Fruit fly (Drosophila melanogaster) whole organism, prepupa: Measurements from ENCODE around the gene Past1.

ENCODE experiments used
- Blimp-1 ChIP-seq: fragments of 200-800 bp; sonication (Bioruptor generic); optimal IDR thresholded peaks from 3 replicates; lab custom pipeline; 2017; ENCODE audit warnings: missing biosample characterization, missing genetic modification characterization, mild to moderate bottlenecking, moderate library complexity, missing genetic modification reagents
- CG10631 ChIP-seq: fragments of 200-800 bp; sonication (Bioruptor generic); optimal IDR thresholded peaks from 2 replicates; lab custom pipeline; 2016; ENCODE audit warnings: missing biosample characterization, missing genetic modification characterization
- CG10669 ChIP-seq: fragments of 200-800 bp; sonication (Bioruptor generic); optimal IDR thresholded peaks from 3 replicates; lab custom pipeline; 2018; ENCODE audit warnings: missing biosample characterization, mild to moderate bottlenecking, missing genetic modification characterization, moderate library complexity
- CG11762 ChIP-seq: fragments of 200-800 bp; sonication (Bioruptor generic); optimal IDR thresholded peaks from 3 replicates; lab custom pipeline; 2016; ENCODE audit warnings: missing biosample characterization, missing genetic modification characterization; ENCODE audit not compliant: insufficient read depth
- CG11902 ChIP-seq: fragments of 200-800 bp; sonication (Bioruptor generic); optimal IDR thresholded peaks from 3 replicates; lab custom pipeline; 2016; ENCODE audit warnings: missing biosample characterization, missing genetic modification characterization
- CG15336 ChIP-seq: fragments of 200-800 bp; sonication (Bioruptor generic); IDR thresholded peaks from 2 replicates; pipeline ENCODE4 v1.3.6; 2022; ENCODE audit warnings: missing biosample characterization, missing genetic modification characterization
- CG1621 ChIP-seq: fragments of 200-800 bp; sonication (Bioruptor generic); optimal IDR thresholded peaks from 3 replicates; lab custom pipeline; 2018; ENCODE audit warnings: missing biosample characterization, mild to moderate bottlenecking, missing genetic modification characterization
- CG31627 ChIP-seq: fragments of 200-800 bp; sonication (Bioruptor generic); optimal IDR thresholded peaks from 3 replicates; lab custom pipeline; 2016; ENCODE audit warnings: missing biosample characterization, missing genetic modification characterization
- CG34406 ChIP-seq: fragments of 200-800 bp; sonication (Bioruptor generic); optimal IDR thresholded peaks from 3 replicates; lab custom pipeline; 2016; ENCODE audit warnings: missing biosample characterization, missing genetic modification characterization
- CG6163 ChIP-seq: fragments of 200-800 bp; sonication (Bioruptor generic); IDR thresholded peaks from 3 replicates; pipeline ENCODE4 v1.3.6; 2022; ENCODE audit warnings: missing biosample characterization, missing genetic modification characterization
- CG6276 ChIP-seq: fragments of 200-800 bp; sonication (Bioruptor generic); optimal IDR thresholded peaks from 2 replicates; lab custom pipeline; 2017; ENCODE audit warnings: missing biosample characterization, mild to moderate bottlenecking, missing genetic modification characterization
- CG6808 ChIP-seq: fragments of 200-800 bp; sonication (Bioruptor generic); optimal IDR thresholded peaks from 3 replicates; lab custom pipeline; 2017; ENCODE audit warnings: missing biosample characterization, missing genetic modification characterization, mild to moderate bottlenecking, moderate library complexity, missing genetic modification reagents
- CG7368 ChIP-seq: fragments of 200-800 bp; sonication (Bioruptor generic); optimal IDR thresholded peaks from 3 replicates; lab custom pipeline; 2016; ENCODE audit warnings: missing biosample characterization, missing genetic modification characterization
- CG8119 ChIP-seq: fragments of 200-800 bp; sonication (Bioruptor generic); IDR thresholded peaks from 3 replicates; pipeline ENCODE4 v1.3.6; 2022; ENCODE audit warnings: missing biosample characterization, missing genetic modification characterization
- CG8319 ChIP-seq: fragments of 200-800 bp; sonication (Bioruptor generic); optimal IDR thresholded peaks from 3 replicates; lab custom pipeline; 2016; ENCODE audit warnings: missing biosample characterization, missing genetic modification characterization
- CG8632 ChIP-seq: fragments of 200-800 bp; sonication (Bioruptor generic); optimal IDR thresholded peaks from 3 replicates; lab custom pipeline; 2016; ENCODE audit warnings: missing biosample characterization, missing genetic modification characterization
- CG9139 ChIP-seq: fragments of 200-800 bp; sonication (Bioruptor generic); optimal IDR thresholded peaks from 3 replicates; lab custom pipeline; 2017; ENCODE audit warnings: missing biosample characterization, mild to moderate bottlenecking, missing genetic modification characterization
- Ets21C ChIP-seq: fragments of 200-800 bp; sonication (Bioruptor generic); optimal IDR thresholded peaks from 3 replicates; lab custom pipeline; 2016; ENCODE audit warnings: missing biosample characterization, missing genetic modification characterization
- Ets96B ChIP-seq: fragments of 200-800 bp; optimal IDR thresholded peaks from 2 replicates; lab custom pipeline; 2019; ENCODE audit warnings: missing biosample characterization, mild to moderate bottlenecking, missing genetic modification characterization, moderate library complexity
- Gug ChIP-seq: fragments of 200-800 bp; sonication (Bioruptor generic); IDR thresholded peaks from 2 replicates; pipeline ENCODE4 v1.3.6; 2022; ENCODE audit warnings: missing biosample characterization, missing genetic modification characterization
- Hr39 ChIP-seq: fragments of 200-800 bp; sonication (Bioruptor generic); optimal IDR thresholded peaks from 2 replicates; lab custom pipeline; 2016; ENCODE audit warnings: missing biosample characterization, missing genetic modification characterization
- Hr4 ChIP-seq: fragments of 200-800 bp; sonication (Bioruptor generic); optimal IDR thresholded peaks from 3 replicates; lab custom pipeline; 2016; ENCODE audit warnings: missing biosample characterization, missing genetic modification characterization
- Met ChIP-seq: fragments of 200-800 bp; sonication (Bioruptor generic); optimal IDR thresholded peaks from 3 replicates; lab custom pipeline; 2016; ENCODE audit warnings: missing biosample characterization, missing genetic modification characterization
- OdsH ChIP-seq: fragments of 200-800 bp; sonication (Bioruptor generic); optimal IDR thresholded peaks from 3 replicates; lab custom pipeline; 2016; ENCODE audit warnings: missing biosample characterization, missing genetic modification characterization
- Smox ChIP-seq: fragments of 200-800 bp; sonication (Bioruptor generic); optimal IDR thresholded peaks from 3 replicates; lab custom pipeline; 2016; ENCODE audit warnings: missing biosample characterization, missing genetic modification characterization
- Sox102F ChIP-seq: fragments of 200-800 bp; sonication (Bioruptor generic); optimal IDR thresholded peaks from 2 replicates; lab custom pipeline; 2016; ENCODE audit warnings: missing biosample characterization, mild to moderate bottlenecking, missing genetic modification characterization
- Sox14 ChIP-seq: fragments of 200-800 bp; sonication (Bioruptor generic); optimal IDR thresholded peaks from 3 replicates; lab custom pipeline; 2016; ENCODE audit warnings: missing biosample characterization, missing genetic modification characterization
- achi ChIP-seq: fragments of 200-800 bp; sonication (Bioruptor generic); optimal IDR thresholded peaks from 3 replicates; lab custom pipeline; 2016; ENCODE audit warnings: missing biosample characterization, missing genetic modification characterization
- acj6 ChIP-seq: fragments of 200-800 bp; sonication (Bioruptor generic); optimal IDR thresholded peaks from 3 replicates; lab custom pipeline; 2016; ENCODE audit warnings: missing biosample characterization, missing genetic modification characterization
- cyc ChIP-seq: fragments of 200-800 bp; sonication (Bioruptor generic); optimal IDR thresholded peaks from 3 replicates; lab custom pipeline; 2016; ENCODE audit warnings: missing biosample characterization, missing genetic modification characterization
- dsx ChIP-seq: fragments of 200-800 bp; optimal IDR thresholded peaks from 3 replicates; lab custom pipeline; 2019; ENCODE audit warnings: missing biosample characterization, mild to moderate bottlenecking, missing genetic modification characterization, moderate library complexity; ENCODE audit not compliant: poor library complexity, severe bottlenecking
- eg ChIP-seq: fragments of 200-800 bp; sonication (Bioruptor generic); IDR thresholded peaks from 3 replicates; pipeline ENCODE4 v1.3.6; 2022; ENCODE audit warnings: missing biosample characterization, missing genetic modification characterization
- fd59A ChIP-seq: fragments of 200-800 bp; sonication (Bioruptor generic); optimal IDR thresholded peaks from 2 replicates; lab custom pipeline; 2017; ENCODE audit warnings: missing biosample characterization, mild to moderate bottlenecking, missing genetic modification characterization, missing genetic modification reagents
- lz ChIP-seq: fragments of 200-800 bp; sonication (Bioruptor generic); optimal IDR thresholded peaks from 3 replicates; lab custom pipeline; 2016; ENCODE audit warnings: missing biosample characterization, missing genetic modification characterization
- net ChIP-seq: fragments of 200-800 bp; sonication (Bioruptor generic); optimal IDR thresholded peaks from 3 replicates; lab custom pipeline; 2016; ENCODE audit warnings: missing biosample characterization, missing genetic modification characterization
- pdm3 ChIP-seq: fragments of 200-800 bp; sonication (Bioruptor generic); optimal IDR thresholded peaks from 3 replicates; lab custom pipeline; 2016; ENCODE audit warnings: missing biosample characterization, missing genetic modification characterization
- salr ChIP-seq, 2 experiments: fragments of 200-800 bp; sonication (Bioruptor generic); optimal IDR thresholded peaks; 3 replicates each; lab custom pipeline; 2016 to 2018; ENCODE audit warnings: missing biosample characterization in 2 of 2, missing genetic modification characterization in 2 of 2, mild to moderate bottlenecking in 1 of 2
- spab ChIP-seq: fragments of 200-800 bp; sonication (Bioruptor generic); optimal IDR thresholded peaks from 2 replicates; lab custom pipeline; 2017; ENCODE audit warnings: missing biosample characterization, mild to moderate bottlenecking, missing genetic modification characterization, missing genetic modification reagents
- ss ChIP-seq, 2 experiments: fragments of 200-800 bp; sonication (Bioruptor generic); optimal IDR thresholded peaks; 2 replicates in 1 of 2; 3 replicates in 1 of 2; lab custom pipeline; 2017 to 2018; ENCODE audit warnings: mild to moderate bottlenecking in 2 of 2, missing biosample characterization in 2 of 2, missing genetic modification characterization in 2 of 2, moderate library complexity in 1 of 2
- svp ChIP-seq: fragments of 200-800 bp; sonication (Bioruptor generic); peaks from one replicate; lab custom pipeline; 2016; ENCODE audit warnings: missing biosample characterization, missing genetic modification characterization
- vri ChIP-seq: fragments of 200-800 bp; sonication (Bioruptor generic); optimal IDR thresholded peaks from 3 replicates; lab custom pipeline; 2016; ENCODE audit warnings: missing biosample characterization, mild to moderate bottlenecking, missing genetic modification characterization

The Past1 gene

dm6 chr3R:12717588-12718535 lies 20.7 kb downstream of the Past1 start (continued):
- TF ChIP-seq CG10631 (GFP tag; lab: Kevin White, UChicago) = peak; percentile 51
- TF ChIP-seq Gug = peak; percentile 53
- peak; percentile 68 for TF ChIP-seq CG6163 (GFP tag; lab: Robert Waterston, UW)
- peak; percentile 24 for TF ChIP-seq acj6 (GFP tag; lab: Kevin White, UChicago)
- peak; percentile 38 for TF ChIP-seq lz
- TF ChIP-seq CG6276 = peak; percentile 16
- no peak for TF ChIP-seq CG1621 (tag; lab: Kevin White, UChicago)
- TF ChIP-seq Met (GFP tag; lab: Kevin White, UChicago) = peak; percentile 54
- TF ChIP-seq CG9139 (GFP tag; lab: Kevin White, UChicago) = peak; percentile 16
- peak; percentile 25 for TF ChIP-seq CG7368 (GFP tag; lab: Kevin White, UChicago)
- peak; percentile 10 for TF ChIP-seq CG6808 (GFP tag; lab: Kevin White, UChicago)
- TF ChIP-seq ss (GFP tag; optimal IDR thresholded peaks at IDR 0.05; lab: Kevin White, UChicago) = peak in 1 of 2 experiments; percentile 26
- peak; percentile 21 for TF ChIP-seq achi (GFP tag; lab: Kevin White, UChicago)
- peak; percentile 50 for TF ChIP-seq OdsH (GFP tag; lab: Kevin White, UChicago)
- no peak for TF ChIP-seq Sox102F (GFP tag; lab: Kevin White, UChicago)
- peak; percentile 2 for TF ChIP-seq CG8632 (GFP tag; lab: Kevin White, UChicago)
- TF ChIP-seq Ets21C (GFP tag; lab: Kevin White, UChicago) = no peak

dm6 chr3R:12718536-12719033 lies 21.5 kb downstream of the Past1 start:
- no peak for TF ChIP-seq CG6276
- TF ChIP-seq CG8119 (GFP tag; lab: Robert Waterston, UW) = 0 out of 3 replicates have a peak, but pooled peaks have one; percentile 6
- TF ChIP-seq CG15336 (GFP tag; lab: Robert Waterston, UW) = 0 out of 2 replicates have a peak, but pooled peaks have one; percentile 1

dm6 chr3R:12719627-12720343 lies 22.7 kb downstream of the Past1 start:
- TF ChIP-seq ss (GFP tag; optimal IDR thresholded peaks at IDR 0.05; lab: Kevin White, UChicago) = peak; percentile 49
- TF ChIP-seq spab (GFP tag; lab: Kevin White, UChicago) = peak; percentile 47
- TF ChIP-seq OdsH (GFP tag; lab: Kevin White, UChicago) = peak; percentile 47
- peak; percentile 9 for TF ChIP-seq Sox14 (GFP tag; lab: Kevin White, UChicago)
- peak; percentile 56 for TF ChIP-seq acj6 (GFP tag; lab: Kevin White, UChicago)
- TF ChIP-seq dsx (GFP tag; lab: Kevin White, UChicago) = peak; percentile 71
- peak; percentile 28 for TF ChIP-seq Met (GFP tag; lab: Kevin White, UChicago)
- peak; percentile 44 for TF ChIP-seq Blimp-1 (GFP tag; lab: Kevin White, UChicago)
- peak; percentile 46 for TF ChIP-seq vri (GFP tag; lab: Kevin White, UChicago)
- TF ChIP-seq salr (GFP tag; optimal IDR thresholded peaks at IDR 0.05; lab: Kevin White, UChicago) = peak in 1 of 2 experiments; percentile 38
- peak; percentile 39 for TF ChIP-seq net (GFP tag; lab: Kevin White, UChicago)
- peak; percentile 69 for TF ChIP-seq CG6276
- no peak for TF ChIP-seq CG11762
- TF ChIP-seq lz = peak; percentile 38
- TF ChIP-seq CG8632 (GFP tag; lab: Kevin White, UChicago) = peak; percentile 80
- peak; percentile 19 for TF ChIP-seq CG31627
- no peak for TF ChIP-seq fd59A (GFP tag; lab: Kevin White, UChicago)
- TF ChIP-seq eg (GFP tag; lab: Robert Waterston, UW) = peak; percentile 50
- TF ChIP-seq CG34406 = peak; percentile 79
- TF ChIP-seq pdm3 (GFP tag; lab: Kevin White, UChicago) = peak; percentile 44
- peak; percentile 42 for TF ChIP-seq Smox (GFP tag; lab: Kevin White, UChicago)
- TF ChIP-seq CG8319 (GFP tag; lab: Kevin White, UChicago) = peak; percentile 56
- peak; percentile 13 for TF ChIP-seq CG1621 (tag; lab: Kevin White, UChicago)
- TF ChIP-seq CG10669 = peak; percentile 64
- TF ChIP-seq CG6808 (GFP tag; lab: Kevin White, UChicago) = peak; percentile 50
- peak; percentile 67 for TF ChIP-seq CG15336 (GFP tag; lab: Robert Waterston, UW)
- peak; percentile 7 for TF ChIP-seq svp
- peak; percentile 19 for TF ChIP-seq cyc (GFP tag; lab: Kevin White, UChicago)
- peak; percentile 55 for TF ChIP-seq CG10631 (GFP tag; lab: Kevin White, UChicago)
- TF ChIP-seq Ets96B (tag; lab: Kevin White, UChicago) = peak; percentile 78
- TF ChIP-seq Hr39 (GFP tag; lab: Kevin White, UChicago) = peak; percentile 21
- peak; percentile 41 for TF ChIP-seq Hr4 (GFP tag; lab: Kevin White, UChicago)
- TF ChIP-seq CG11902 (GFP tag; lab: Kevin White, UChicago) = peak; percentile 25
